Worm (Caenorhabditis elegans) whole organism, L4 larva: ENCODE data around the gene fipr-18.

ENCODE experiments used
- F37D6.2 ChIP-seq: sonication (generic microtip); optimal IDR thresholded peaks from 2 replicates; lab custom pipeline; 2016; ENCODE audit warnings: mild to moderate bottlenecking, missing genetic modification characterization, missing compliant biosample characterization
- F44E2.7 ChIP-seq: fragments of 200-800 bp; sonication (Bioruptor generic); IDR thresholded peaks from 2 replicates; pipeline ENCODE4 v2.1.2; 2022; ENCODE audit warnings: missing genetic modification characterization, missing compliant biosample characterization
- R02D3.7 ChIP-seq: fragments of 150-350 bp; sonication (generic microtip); optimal IDR thresholded peaks from 3 replicates; lab custom pipeline; 2014; ENCODE audit warnings: missing biosample characterization, missing genetic modification characterization
- T20F7.1 ChIP-seq: fragments of 200-800 bp; sonication (Bioruptor generic); optimal IDR thresholded peaks from 2 replicates; lab custom pipeline; 2018; ENCODE audit warnings: mild to moderate bottlenecking, missing genetic modification characterization, missing compliant biosample characterization
- Y5F2A.4 ChIP-seq: fragments of 200-800 bp; sonication (Bioruptor generic); optimal IDR thresholded peaks from 2 replicates; lab custom pipeline; 2018; ENCODE audit warnings: mild to moderate bottlenecking, missing genetic modification characterization, missing compliant biosample characterization
- arid-1 ChIP-seq: fragments of 200-800 bp; sonication (Bioruptor generic); conservative IDR thresholded peaks from 2 replicates; pipeline ENCODE4 v1.3.6; 2022; ENCODE audit warnings: missing genetic modification reagents, missing genetic modification characterization, missing compliant biosample characterization
- attf-4 ChIP-seq: sonication (generic microtip); optimal IDR thresholded peaks from 3 replicates; lab custom pipeline; 2017; ENCODE audit warnings: missing biosample characterization, missing genetic modification characterization
- ceh-20 ChIP-seq: fragments of 200-800 bp; sonication (Bioruptor generic); IDR thresholded peaks from 2 replicates; pipeline ENCODE4 v1.3.6; 2022; ENCODE audit warnings: missing genetic modification reagents, missing genetic modification characterization, missing compliant biosample characterization
- ceh-32 ChIP-seq: sonication (generic microtip); optimal IDR thresholded peaks from 2 replicates; lab custom pipeline; 2016; ENCODE audit warnings: mild to moderate bottlenecking, missing genetic modification characterization, missing compliant biosample characterization; ENCODE audit not compliant: poor library complexity
- ces-1 ChIP-seq: fragments of 150-350 bp; sonication (generic microtip); optimal IDR thresholded peaks from 4 replicates; lab custom pipeline; 2014; ENCODE audit warnings: missing biosample characterization, missing genetic modification reagents, missing genetic modification characterization
- ctbp-1 ChIP-seq: fragments of 200-800 bp; sonication (Bioruptor generic); IDR thresholded peaks from 2 replicates; pipeline ENCODE4 v1.3.6; 2022; ENCODE audit warnings: missing genetic modification reagents, missing genetic modification characterization, missing compliant biosample characterization
- dmd-6 ChIP-seq: fragments of 200-800 bp; sonication (Bioruptor generic); IDR thresholded peaks from 2 replicates; pipeline ENCODE4 v1.3.6; 2022; ENCODE audit warnings: missing genetic modification reagents, missing genetic modification characterization, missing compliant biosample characterization
- dmd-9 ChIP-seq: fragments of 200-800 bp; sonication (Bioruptor generic); IDR thresholded peaks from 2 replicates; pipeline ENCODE4 v1.3.6; 2022; ENCODE audit warnings: missing genetic modification reagents, missing genetic modification characterization, missing compliant biosample characterization
- duxl-1 ChIP-seq: sonication (generic microtip); optimal IDR thresholded peaks from 2 replicates; lab custom pipeline; 2016; ENCODE audit warnings: mild to moderate bottlenecking, missing genetic modification characterization, moderate library complexity, missing compliant biosample characterization; ENCODE audit not compliant: poor library complexity
- dve-1 ChIP-seq: sonication (generic microtip); optimal IDR thresholded peaks from 2 replicates; lab custom pipeline; 2017; ENCODE audit warnings: antibody characterized with exemption, mild to moderate bottlenecking, missing genetic modification characterization, missing compliant biosample characterization; ENCODE audit not compliant: insufficient read depth
- gei-8 ChIP-seq: fragments of 200-800 bp; sonication (Bioruptor generic); optimal IDR thresholded peaks from 2 replicates; lab custom pipeline; 2018; ENCODE audit warnings: mild to moderate bottlenecking, missing genetic modification characterization, missing compliant biosample characterization
- hif-1 ChIP-seq, 2 experiments: sonication (generic microtip); optimal IDR thresholded peaks; 2 replicates each; lab custom pipeline; 2016 to 2017; ENCODE audit warnings: missing compliant biosample characterization in 2 of 2, missing genetic modification characterization in 2 of 2, missing genetic modification reagents in 2 of 2, missing genotype in 2 of 2, mild to moderate bottlenecking in 1 of 2
- hlh-11 ChIP-seq: fragments of 200-800 bp; sonication (Bioruptor generic); optimal IDR thresholded peaks from 2 replicates; lab custom pipeline; 2018; ENCODE audit warnings: mild to moderate bottlenecking, missing genetic modification characterization, missing compliant biosample characterization
- lim-7 ChIP-seq: fragments of 200-800 bp; sonication (Bioruptor generic); IDR thresholded peaks from 2 replicates; pipeline ENCODE4 v1.3.6; 2022; ENCODE audit warnings: missing genetic modification characterization, missing compliant biosample characterization
- lin-1 ChIP-seq: fragments of 200-800 bp; sonication (Bioruptor generic); IDR thresholded peaks from 2 replicates; pipeline ENCODE4 v1.3.6; 2022; ENCODE audit warnings: missing genetic modification reagents, missing genetic modification characterization, missing compliant biosample characterization
- lin-15B ChIP-seq: fragments of 150-350 bp; sonication (generic microtip); optimal IDR thresholded peaks from 3 replicates; lab custom pipeline; 2014; ENCODE audit warnings: missing biosample characterization, missing genetic modification characterization
- lin-39 ChIP-seq: fragments of 150-350 bp; optimal IDR thresholded peaks from 2 replicates; lab custom pipeline; 2014; ENCODE audit warnings: missing biosample characterization, missing genetic modification reagents, missing genetic modification characterization
- lir-3 ChIP-seq: sonication (generic microtip); optimal IDR thresholded peaks from 2 replicates; lab custom pipeline; 2016; ENCODE audit warnings: mild to moderate bottlenecking, missing genetic modification characterization, missing compliant biosample characterization
- lsy-2 ChIP-seq, 2 experiments: fragments of 150-350 bp in 1 of 2; sonication (generic microtip) in 1 of 2; optimal IDR thresholded peaks; 2 replicates each; lab custom pipeline; 2014 to 2017; ENCODE audit warnings: missing biosample characterization in 2 of 2, missing genetic modification characterization in 2 of 2
- mes-2 ChIP-seq: sonication (generic microtip); optimal IDR thresholded peaks from 2 replicates; lab custom pipeline; 2016; ENCODE audit warnings: missing genotype, mild to moderate bottlenecking, missing genetic modification characterization, missing compliant biosample characterization; ENCODE audit not compliant: poor library complexity, severe bottlenecking
- mxl-3 ChIP-seq: fragments of 200-800 bp; sonication (Bioruptor generic); optimal IDR thresholded peaks from 2 replicates; lab custom pipeline; 2018; ENCODE audit warnings: mild to moderate bottlenecking, missing genetic modification characterization, missing compliant biosample characterization
- nhr-111 ChIP-seq: fragments of 200-800 bp; sonication (Bioruptor generic); optimal IDR thresholded peaks from 2 replicates; lab custom pipeline; 2018; ENCODE audit warnings: mild to moderate bottlenecking, missing genetic modification characterization, missing compliant biosample characterization
- nhr-25 ChIP-seq: sonication (generic microtip); optimal IDR thresholded peaks from 2 replicates; lab custom pipeline; 2017; ENCODE audit warnings: missing genetic modification characterization, mild to moderate bottlenecking, missing compliant biosample characterization, antibody characterized with exemption, moderate library complexity, borderline replicate concordance; ENCODE audit not compliant: insufficient read depth
- nhr-28 ChIP-seq: fragments of 150-350 bp; optimal IDR thresholded peaks from 2 replicates; lab custom pipeline; 2014; ENCODE audit warnings: missing biosample characterization, missing genetic modification characterization
- nhr-42 ChIP-seq: fragments of 200-800 bp; sonication (Bioruptor generic); IDR thresholded peaks from 2 replicates; pipeline ENCODE4 v1.3.6; 2022; ENCODE audit warnings: missing genetic modification characterization, missing compliant biosample characterization
- nhr-6 ChIP-seq: fragments of 150-350 bp; optimal IDR thresholded peaks from 2 replicates; lab custom pipeline; 2014; ENCODE audit warnings: missing biosample characterization, missing genetic modification characterization
- sdz-12 ChIP-seq: fragments of 200-800 bp; sonication (Bioruptor generic); optimal IDR thresholded peaks from 2 replicates; lab custom pipeline; 2018; ENCODE audit warnings: mild to moderate bottlenecking, missing genetic modification characterization, missing compliant biosample characterization
- skn-1 ChIP-seq: fragments of 150-350 bp; optimal IDR thresholded peaks from 2 replicates; lab custom pipeline; 2014; ENCODE audit warnings: missing biosample characterization, missing genetic modification characterization
- tra-1 ChIP-seq: fragments of 200-800 bp; sonication (Bioruptor generic); IDR thresholded peaks from 2 replicates; pipeline ENCODE4 v1.3.6; 2022; ENCODE audit warnings: missing genetic modification reagents, missing genetic modification characterization, missing compliant biosample characterization
- unc-62 ChIP-seq, 3 experiments: fragments of 150-350 bp in 1 of 3; sonication (generic microtip); optimal IDR thresholded peaks in 2 of 3; peaks in 1 of 3; 1 replicate in 1 of 3; 2 replicates in 2 of 3; lab custom pipeline; 2014 to 2017; ENCODE audit warnings: missing biosample characterization in 3 of 3, missing genetic modification characterization in 3 of 3, missing genetic modification reagents in 3 of 3, missing genotype in 1 of 3
- vab-7 ChIP-seq: fragments of 200-800 bp; sonication (Bioruptor generic); IDR thresholded peaks from 2 replicates; pipeline ENCODE4 v1.3.6; 2022; ENCODE audit warnings: missing genetic modification reagents, missing genetic modification characterization, missing compliant biosample characterization
- zag-1 ChIP-seq: fragments of 150-350 bp; optimal IDR thresholded peaks from 2 replicates; lab custom pipeline; 2014; ENCODE audit warnings: missing biosample characterization, missing genetic modification characterization
- zfp-2 ChIP-seq: sonication (generic microtip); optimal IDR thresholded peaks from 2 replicates; lab custom pipeline; 2016; ENCODE audit warnings: mild to moderate bottlenecking, missing genetic modification characterization, missing compliant biosample characterization
- ztf-11 ChIP-seq: fragments of 150-350 bp; optimal IDR thresholded peaks from 2 replicates; lab custom pipeline; 2014; ENCODE audit warnings: missing biosample characterization, missing genetic modification characterization
- ztf-7 ChIP-seq: fragments of 150-350 bp; optimal IDR thresholded peaks from 2 replicates; lab custom pipeline; 2014; ENCODE audit warnings: missing biosample characterization, missing genetic modification characterization

The fipr-18 gene

DNA sequence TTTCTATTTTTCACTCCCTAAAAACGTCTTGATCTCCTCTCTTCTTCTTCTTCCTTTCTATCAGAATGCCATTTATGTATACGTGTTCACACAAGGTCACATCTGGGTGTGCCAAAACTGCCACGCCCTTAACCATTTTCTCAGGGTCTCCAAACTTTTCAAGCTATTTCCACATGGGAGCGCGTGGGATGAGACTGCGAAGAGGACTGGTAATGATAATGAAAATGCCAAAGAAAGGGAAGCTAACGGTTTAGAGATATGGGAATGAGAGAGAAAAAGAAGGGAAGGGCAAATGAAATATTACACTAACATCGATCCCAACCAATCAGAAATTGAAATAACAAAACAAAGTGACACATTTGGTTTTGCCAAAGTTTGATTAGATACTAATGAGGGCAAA, 29.2 kb downstream of the fipr-18 start (continued):
- no peak for TF ChIP-seq lsy-2 (tag; optimal IDR thresholded peaks at IDR 0.05; lab: Kevin White, UChicago)
- TF ChIP-seq ctbp-1 (GFP tag; lab: Robert Waterston, UW), result no peak
- no peak for TF ChIP-seq lin-39 (tag; lab: Kevin White, UChicago)
- peak in 1 of 2 experiments; percentile 69 for TF ChIP-seq unc-62 (GFP tag; optimal IDR thresholded peaks at IDR 0.05 in 1 of 2; lab: Kevin White, UChicago)
- no peak for TF ChIP-seq unc-62 (tag; optimal IDR thresholded peaks at IDR 0.05; lab: Kevin White, UChicago)
- no peak for TF ChIP-seq skn-1 (tag; lab: Kevin White, UChicago)
- no peak for TF ChIP-seq lin-15B (tag; lab: Kevin White, UChicago)
- no peak for TF ChIP-seq duxl-1 (tag; lab: Kevin White, UChicago)

DNA sequence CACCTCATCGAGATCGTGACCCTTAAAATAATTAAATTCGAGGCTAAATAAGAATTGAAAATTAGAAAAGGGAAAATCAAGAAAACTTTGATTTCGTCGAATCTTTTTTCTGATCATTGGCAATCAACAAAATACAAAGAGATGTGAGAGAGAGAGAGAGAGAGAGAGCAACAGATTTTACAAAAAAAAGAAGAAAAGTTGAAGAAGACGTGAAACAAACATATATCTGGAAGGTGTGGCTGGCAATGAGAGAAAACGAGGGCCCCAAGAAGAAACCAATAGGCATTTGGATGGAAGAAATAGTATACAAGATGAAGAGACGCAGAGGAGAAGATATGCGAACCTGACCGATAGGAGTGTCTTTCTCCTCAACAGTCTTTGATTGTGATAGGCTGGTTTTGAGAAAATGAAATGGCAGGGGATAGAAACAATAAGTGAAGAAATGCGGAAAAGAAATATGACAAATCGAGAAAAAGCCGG, 30.0 kb downstream of the fipr-18 start, which contains the start of gene mup-4:
Gene mup-4, minus strand, starts transcription at position 51 of the 480 bp plus-strand sequence.
- TF ChIP-seq attf-4, result no peak
- no peak for TF ChIP-seq tra-1 (GFP tag; lab: Robert Waterston, UW)
- TF ChIP-seq mes-2 (tag; lab: Kevin White, UChicago), result no peak
- TF ChIP-seq ztf-11 (tag; lab: Kevin White, UChicago), result no peak
- TF ChIP-seq hif-1 (tag; optimal IDR thresholded peaks at IDR 0.05; lab: Kevin White, UChicago), result no peak
- TF ChIP-seq vab-7 (GFP tag; lab: Robert Waterston, UW), result no peak
- no peak for TF ChIP-seq mxl-3 (GFP tag; lab: Kevin White, UChicago)
- TF ChIP-seq ces-1 (GFP tag; lab: Kevin White, UChicago), result no peak

DNA sequence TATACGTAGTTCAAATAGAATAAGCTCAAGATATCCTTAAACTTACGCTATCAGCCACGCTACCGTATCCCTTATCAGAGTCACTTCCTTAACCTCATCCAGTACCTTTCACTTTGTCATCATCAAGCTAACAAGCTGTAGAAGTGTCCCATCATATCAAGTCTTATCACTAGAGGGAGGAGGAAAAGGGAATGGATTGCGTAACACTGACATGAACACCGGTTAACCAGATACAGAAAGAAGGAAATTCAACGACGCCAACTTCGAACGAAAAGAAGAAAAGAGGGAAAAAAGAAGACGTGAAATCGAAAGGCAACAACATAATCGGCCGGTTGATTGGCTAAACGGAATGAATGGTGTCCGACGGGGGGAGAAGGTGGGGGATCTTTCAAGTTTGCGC, 30.9 kb downstream of the fipr-18 start:
- TF ChIP-seq hif-1 (tag; optimal IDR thresholded peaks at IDR 0.05; lab: Kevin White, UChicago) (no peak), zag-1 (tag; lab: Kevin White, UChicago) (no peak), gei-8 (GFP tag; lab: Kevin White, UChicago) (no peak), duxl-1 (tag; lab: Kevin White, UChicago) (no peak), nhr-25 (tag; lab: Kevin White, UChicago) (no peak), dmd-9 (GFP tag; lab: Robert Waterston, UW) (no peak), lim-7 (GFP tag; lab: Robert Waterston, UW) (no peak)

DNA sequence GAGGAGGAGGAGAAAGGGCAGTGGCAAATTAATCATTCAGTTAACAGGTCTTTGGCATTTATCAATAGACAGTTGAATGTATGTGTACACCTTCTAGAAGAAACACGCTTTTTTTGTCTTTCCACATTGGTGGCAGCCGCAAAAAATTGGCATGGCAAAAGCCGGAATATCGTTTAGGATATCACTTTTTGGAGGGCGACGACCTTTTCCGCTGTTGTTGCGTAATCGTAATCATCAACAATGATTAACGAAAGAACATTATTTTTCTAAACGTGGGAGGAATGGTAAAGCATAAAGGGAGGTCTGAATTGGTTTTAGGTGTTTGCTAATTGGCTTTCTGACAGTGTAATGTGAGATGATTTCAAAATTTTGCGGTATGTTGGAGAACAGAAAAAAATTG, 32.8 kb downstream of the fipr-18 start:
- peak; percentile 35 for TF ChIP-seq mxl-3 (GFP tag; lab: Kevin White, UChicago)
- TF ChIP-seq nhr-6 (tag; lab: Kevin White, UChicago), result no peak
- TF ChIP-seq hlh-11 (tag; lab: Kevin White, UChicago), result peak; percentile 22
- TF ChIP-seq nhr-28 (tag; lab: Kevin White, UChicago), result peak; percentile 0
- TF ChIP-seq nhr-111 (GFP tag; lab: Kevin White, UChicago), result no peak
- no peak for TF ChIP-seq nhr-42
- TF ChIP-seq hif-1 (tag; optimal IDR thresholded peaks at IDR 0.05; lab: Kevin White, UChicago), result peak in 1 of 2 experiments; percentile 22
- no peak for TF ChIP-seq R02D3.7 (tag; lab: Kevin White, UChicago)
- TF ChIP-seq lin-39 (tag; lab: Kevin White, UChicago), result no peak
- TF ChIP-seq arid-1 (GFP tag; lab: Robert Waterston, UW), result no peak
- peak in 1 of 2 experiments; percentile 67 for TF ChIP-seq unc-62 (GFP tag; optimal IDR thresholded peaks at IDR 0.05 in 1 of 2; lab: Kevin White, UChicago)
- TF ChIP-seq unc-62 (tag; optimal IDR thresholded peaks at IDR 0.05; lab: Kevin White, UChicago), result no peak
- TF ChIP-seq lsy-2 (tag; optimal IDR thresholded peaks at IDR 0.05; lab: Kevin White, UChicago), result no peak

DNA sequence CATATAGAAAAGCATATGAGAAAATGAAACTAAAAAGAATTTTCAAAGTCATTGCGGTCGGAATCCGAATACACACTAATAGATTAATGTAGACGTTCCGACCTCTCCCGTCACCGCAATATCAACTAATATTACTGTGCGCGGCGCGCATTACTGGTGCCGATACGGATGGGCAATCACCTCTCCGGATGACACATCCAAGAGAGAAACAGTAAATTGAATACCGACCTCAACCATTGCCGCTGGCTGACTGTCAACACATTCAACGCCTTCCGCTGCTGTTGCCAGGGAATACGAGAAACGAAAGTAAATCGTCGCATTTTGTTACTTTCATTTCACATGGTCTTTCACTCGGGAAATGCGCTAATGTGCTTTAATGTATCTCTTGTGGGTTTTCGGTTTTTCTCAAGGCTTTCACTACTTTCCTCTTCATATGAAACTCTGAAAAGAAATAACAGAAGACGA, 35.8 kb downstream of the fipr-18 start:
- TF ChIP-seq lir-3 (no peak), ceh-32 (tag; lab: Kevin White, UChicago) (no peak), sdz-12 (GFP tag; lab: Kevin White, UChicago) (no peak), ceh-20 (no peak), dmd-6 (GFP tag; lab: Robert Waterston, UW) (no peak), F44E2.7 (GFP tag; lab: Robert Waterston, UW) (no peak), dve-1 (tag; lab: Kevin White, UChicago) (no peak), nhr-28 (tag; lab: Kevin White, UChicago) (no peak), F37D6.2 (tag; lab: Kevin White, UChicago) (no peak), nhr-25 (tag; lab: Kevin White, UChicago) (peak; percentile 39), Y5F2A.4 (GFP tag; lab: Kevin White, UChicago) (peak; percentile 51), zfp-2 (tag; lab: Kevin White, UChicago) (no peak), lin-1 (no peak), ctbp-1 (GFP tag; lab: Robert Waterston, UW) (peak; percentile 49; the same call in 1 of the 2 replicates), T20F7.1 (GFP tag; lab: Kevin White, UChicago) (no peak), duxl-1 (tag; lab: Kevin White, UChicago) (peak; percentile 30), ztf-7 (tag; lab: Kevin White, UChicago) (no peak)
